Fruit fly (Drosophila melanogaster) ovary, adult (tissue): ENCODE measurements around the gene CG14441.

Experiments used
- CG17801 ChIP-seq: fragments of 200-800 bp; optimal IDR thresholded peaks from 2 replicates; lab custom pipeline; 2019; ENCODE audit warnings: missing biosample characterization, mild to moderate bottlenecking, missing genetic modification characterization, moderate library complexity; ENCODE audit not compliant: partially characterized antibody

Gene CG14441

dm6 chrX:6702028-6702433 lies 2.7 kb downstream of the CG14441 start:
- TF ChIP-seq CG17801 (GFP tag; lab: Kevin White, UChicago): peak; percentile 46

dm6 chrX:6702591-6702990 lies 3.3 kb downstream of the CG14441 start:
- no peak for TF ChIP-seq CG17801 (GFP tag; lab: Kevin White, UChicago)

dm6 chrX:6703237-6703636 lies 3.9 kb downstream of the CG14441 start:
- TF ChIP-seq CG17801 (GFP tag; lab: Kevin White, UChicago): no peak

- no peak for TF ChIP-seq CG17801 (GFP tag; lab: Kevin White, UChicago)
Measured at dm6 chrX:6703957-6704356, 4.6 kb downstream of the CG14441 start.

DNA sequence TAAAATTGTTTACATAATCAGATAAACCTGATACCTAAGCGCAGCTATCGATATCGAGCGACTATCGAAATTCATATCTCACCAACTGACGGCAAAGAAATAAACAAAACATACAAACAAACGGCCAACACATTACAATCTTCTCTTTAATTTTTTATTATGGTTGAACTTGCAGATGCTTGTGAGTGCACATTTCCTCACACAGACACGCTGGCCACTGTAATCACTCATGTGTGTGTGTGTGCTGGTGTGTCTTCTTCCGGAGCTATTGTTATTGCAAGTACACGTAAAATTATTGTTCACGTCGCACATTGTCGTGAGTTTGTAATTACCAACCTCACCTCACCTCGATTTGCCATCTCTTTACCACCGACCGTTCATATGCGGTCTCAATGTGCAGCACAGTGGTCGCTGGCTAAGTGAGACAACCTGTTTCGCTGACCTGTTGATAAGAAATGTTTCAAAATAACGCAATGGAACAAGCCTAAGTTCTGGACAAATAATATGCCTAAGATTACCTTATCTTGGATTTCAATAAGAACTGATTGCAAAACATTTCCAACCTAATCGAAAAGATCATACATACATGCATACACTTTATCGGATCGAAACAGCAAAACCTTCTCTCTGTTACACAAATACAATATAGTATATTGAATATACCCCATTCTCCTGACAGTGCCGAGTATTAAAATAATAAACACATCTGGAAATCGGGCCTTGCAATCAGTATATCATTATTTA lies 5.9 kb downstream of the CG14441 start:
- no peak for TF ChIP-seq CG17801 (GFP tag; lab: Kevin White, UChicago)

DNA sequence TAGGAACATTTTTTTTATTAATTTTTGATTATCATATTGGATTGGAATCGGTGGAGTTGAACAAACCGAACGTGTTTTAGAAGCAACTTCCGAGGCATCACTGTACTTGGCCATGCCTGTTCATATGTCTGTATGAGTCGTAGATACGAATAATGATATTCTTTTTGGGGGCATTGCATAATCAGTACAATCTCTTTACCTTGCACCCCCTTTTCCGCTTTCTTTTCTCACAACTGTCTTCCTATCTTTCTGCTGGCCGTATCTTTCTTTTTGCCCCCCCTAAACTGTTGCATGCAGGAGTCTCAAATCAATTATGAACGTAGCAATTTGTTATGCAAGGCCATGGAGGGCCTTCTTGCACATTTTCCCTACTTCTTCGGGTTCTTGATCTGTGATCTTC lies 6.6 kb downstream of the CG14441 start:
- no peak for TF ChIP-seq CG17801 (GFP tag; lab: Kevin White, UChicago)

DNA sequence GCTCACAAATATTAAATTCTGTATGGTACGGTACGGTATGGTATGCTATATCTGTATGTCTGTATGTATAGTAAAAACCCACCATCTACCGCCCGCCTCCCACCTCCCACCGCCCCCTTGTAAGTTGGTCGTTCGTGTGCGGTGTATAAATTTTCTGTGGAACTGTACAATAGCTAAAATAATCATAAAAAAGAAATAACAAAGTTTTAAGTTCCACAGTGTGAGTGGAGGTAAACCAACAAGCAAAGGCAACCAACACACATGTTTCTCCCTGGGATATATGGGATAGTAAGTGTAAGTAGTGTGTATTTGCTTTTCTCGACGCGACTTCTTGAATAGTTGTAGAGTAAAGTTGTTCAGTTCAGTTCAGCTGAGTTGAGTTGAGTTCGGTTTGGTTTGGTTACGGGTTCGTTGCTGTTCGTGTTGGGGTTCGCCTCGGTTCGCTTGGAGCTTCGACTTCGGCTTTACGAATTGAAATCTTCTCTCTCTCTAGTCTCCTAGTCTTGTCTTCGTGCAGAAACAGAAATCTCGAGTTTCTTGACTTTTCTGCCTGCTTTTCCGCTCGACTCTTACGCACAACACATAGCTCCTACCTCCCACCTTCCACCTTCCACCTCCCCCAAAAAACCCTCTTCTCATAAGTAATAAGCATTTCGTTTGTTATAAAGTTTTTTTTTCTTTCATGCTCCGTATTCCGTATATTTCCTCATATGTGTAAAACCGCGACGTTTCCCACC lies 7.4 kb downstream of the CG14441 start:
- TF ChIP-seq CG17801 (GFP tag; lab: Kevin White, UChicago): no peak

DNA sequence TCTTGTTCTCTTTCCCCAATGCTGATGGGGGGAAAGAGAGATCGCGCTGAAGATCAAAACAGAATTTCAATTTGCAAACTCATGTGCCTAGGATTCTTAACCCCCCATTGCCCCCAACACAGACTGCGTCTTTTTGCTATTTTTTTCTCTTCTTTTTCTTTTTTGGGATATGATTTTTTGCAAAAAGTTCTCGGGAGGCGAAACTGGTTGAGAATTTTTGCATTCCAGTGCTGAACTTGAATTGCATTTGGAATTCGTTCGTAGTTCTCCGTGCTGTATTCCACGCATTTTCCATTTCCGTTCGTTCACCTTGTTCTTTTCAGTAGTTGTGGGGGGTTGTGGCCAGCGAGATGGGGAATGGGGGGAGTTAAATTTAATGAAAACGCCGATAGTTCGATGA lies 8.8 kb downstream of the CG14441 start:
- no peak for TF ChIP-seq CG17801 (GFP tag; lab: Kevin White, UChicago)

DNA sequence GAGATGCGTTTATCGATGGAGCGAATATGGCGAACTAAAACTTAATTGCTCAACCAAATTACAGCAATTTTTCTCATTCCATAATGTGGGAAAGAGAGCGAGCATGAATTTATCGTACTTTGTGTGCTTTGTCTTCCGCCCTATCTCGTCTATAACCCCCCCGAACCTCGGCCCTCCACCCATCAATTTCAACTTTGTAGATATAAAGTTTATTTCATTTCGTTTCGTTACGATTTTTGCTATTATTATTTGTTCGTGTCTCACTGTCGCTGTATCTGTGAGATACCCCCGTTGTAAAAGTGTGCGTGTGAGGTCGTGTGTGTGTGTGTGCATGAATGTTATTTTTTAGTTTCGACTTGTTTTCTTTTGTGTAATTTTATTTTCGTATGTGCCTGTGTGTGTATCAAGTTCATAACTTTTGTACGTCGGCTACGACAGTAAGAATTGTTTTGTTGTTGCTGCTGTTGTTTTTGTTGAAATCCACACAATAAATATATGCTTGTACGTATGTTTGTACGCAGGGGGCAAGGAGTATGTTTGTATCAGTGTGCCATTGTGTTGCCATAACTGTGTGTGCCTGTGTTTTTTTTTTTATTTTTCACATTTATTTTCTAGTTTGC lies 9.4 kb downstream of the CG14441 start:
- TF ChIP-seq CG17801 (GFP tag; lab: Kevin White, UChicago): no peak

DNA sequence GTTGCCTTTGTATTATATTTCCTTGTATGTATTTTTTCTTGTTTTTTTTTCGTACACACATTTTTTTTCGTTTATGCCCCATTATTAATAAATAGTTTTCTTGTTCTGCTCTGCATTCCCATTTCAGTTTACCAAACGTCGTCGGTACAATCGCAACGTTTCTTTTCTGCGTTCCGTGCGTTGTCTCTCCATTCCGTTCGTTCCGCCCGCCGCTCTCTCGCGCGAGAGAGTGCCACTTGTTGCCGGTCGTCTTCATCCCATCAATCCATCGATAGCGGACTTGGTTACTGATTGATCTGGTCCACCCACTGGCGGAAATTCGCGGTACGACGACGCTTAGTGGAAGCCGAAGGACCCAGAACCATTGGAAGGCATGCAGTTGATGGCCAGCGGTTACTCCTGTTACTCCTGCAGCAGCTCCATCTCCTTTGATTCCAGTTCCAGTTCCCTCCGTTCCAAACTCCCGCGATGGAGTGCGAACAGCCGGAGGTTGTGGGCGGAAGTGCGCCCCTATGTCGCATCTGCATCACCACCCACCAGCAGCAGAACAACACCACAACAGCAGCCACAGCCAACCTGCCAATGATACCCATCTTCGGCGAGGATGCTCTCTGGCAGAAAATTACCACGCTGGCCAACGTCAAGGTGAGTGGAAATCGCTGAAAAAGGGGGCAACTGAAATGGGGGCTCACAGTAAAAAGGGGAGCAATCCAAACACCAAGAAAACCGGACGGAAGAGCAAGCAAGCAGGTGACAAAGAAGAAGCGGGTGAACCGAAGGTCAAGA lies 10.1 kb downstream of the CG14441 start:
- TF ChIP-seq CG17801 (GFP tag; lab: Kevin White, UChicago): no peak

- TF ChIP-seq CG17801 (GFP tag; lab: Kevin White, UChicago): no peak
Measured at dm6 chrX:6710258-6710657, 10.9 kb downstream of the CG14441 start.

DNA sequence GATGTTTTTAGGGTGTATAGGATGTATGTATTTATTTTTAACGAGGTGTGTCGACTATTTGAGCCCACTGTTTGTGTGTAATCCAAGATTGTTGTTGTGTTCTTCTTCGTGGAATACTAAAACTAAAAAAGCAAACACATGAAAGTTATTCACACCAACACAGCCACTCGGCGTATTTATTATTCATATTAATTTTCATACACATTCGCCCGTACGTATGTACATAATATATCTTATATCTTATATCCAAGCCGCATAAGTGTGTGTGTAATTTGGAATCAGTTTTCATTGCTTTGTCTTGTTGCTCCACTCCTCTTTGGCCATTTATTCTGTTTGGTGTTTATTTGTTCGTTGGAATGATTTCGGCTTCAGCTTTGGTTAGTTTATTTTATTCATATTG lies 11.4 kb downstream of the CG14441 start:
- no peak for TF ChIP-seq CG17801 (GFP tag; lab: Kevin White, UChicago)

- peak; percentile 59 for TF ChIP-seq CG17801 (GFP tag; lab: Kevin White, UChicago)
Measured at dm6 chrX:6711295-6711694, 12.0 kb downstream of the CG14441 start.

- TF ChIP-seq CG17801 (GFP tag; lab: Kevin White, UChicago): no peak
Measured at dm6 chrX:6716170-6716569, 16.9 kb downstream of the CG14441 start.

DNA sequence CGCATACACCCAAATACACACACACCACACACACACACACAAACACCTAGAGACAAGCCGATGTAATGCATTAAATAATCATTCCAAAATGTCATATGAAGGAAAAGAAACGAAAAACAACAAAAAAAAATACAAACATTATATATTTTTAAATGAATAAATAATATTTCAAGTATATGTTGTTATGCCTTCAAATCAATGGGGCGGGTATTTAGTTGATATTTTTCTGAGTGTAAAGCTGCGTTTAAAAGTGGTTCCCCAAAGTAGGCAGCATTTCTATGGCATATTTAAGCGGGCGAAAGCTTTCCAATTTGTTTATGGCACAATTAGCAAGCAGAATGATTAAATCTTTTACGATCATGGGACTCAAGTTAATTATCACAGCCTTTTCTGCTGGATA lies 20.0 kb downstream of the CG14441 start:
- peak; percentile 49 for TF ChIP-seq CG17801 (GFP tag; lab: Kevin White, UChicago)
